Fruit fly (Drosophila melanogaster): ENCODE measurements around the gene mge.
A peak's percentile ranks its signal among the peaks of the same experiment; 100 is the strongest.

mge gene

DNA sequence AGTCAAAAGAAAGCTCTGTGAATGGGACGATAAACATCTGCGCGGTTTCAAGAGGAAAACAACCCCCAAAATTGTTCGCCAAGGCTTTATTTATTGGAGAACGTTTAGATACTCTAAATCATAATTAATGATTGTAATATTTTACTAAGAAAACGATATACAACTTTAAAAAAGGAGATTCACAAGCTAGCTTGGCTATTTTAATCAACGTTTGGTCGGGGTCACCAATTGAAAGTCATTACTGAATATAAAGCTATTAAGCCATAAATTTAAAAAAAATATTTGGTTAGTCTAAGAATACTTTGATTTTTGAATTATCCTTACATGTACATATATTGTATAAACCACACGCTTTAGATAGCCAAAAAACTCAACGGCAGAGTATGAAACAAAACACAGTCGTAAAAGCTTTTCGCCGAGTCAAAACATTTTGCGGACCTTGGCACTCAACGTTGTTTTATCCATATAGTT lies 17.5 kb downstream of the mge start, which contains the start of gene Fie (continued):
- TF ChIP-seq sd (tag; optimal IDR thresholded peaks at IDR 0.05), result peak; percentile 33
- TF ChIP-seq CG18619 (GFP tag; optimal IDR thresholded peaks at IDR 0.05), result peak; percentile 79
- peak; percentile 67 for TF ChIP-seq Xbp1 (GFP tag; optimal IDR thresholded peaks at IDR 0.05)
- peak; percentile 38 for TF ChIP-seq nerfin-1 (tag; optimal IDR thresholded peaks at IDR 0.05)
- peak; percentile 62 for TF ChIP-seq ewg (GFP tag; optimal IDR thresholded peaks at IDR 0.05)
- TF ChIP-seq CG3726 (GFP tag; IDR thresholded peaks at IDR 0.05), result no peak
- TF ChIP-seq CG7963 (GFP tag; IDR thresholded peaks at IDR 0.05; ENCODE audit: partially characterized antibody), result no peak
- TF ChIP-seq Nf-YC (tag; optimal IDR thresholded peaks at IDR 0.05), result peak; percentile 21
- no peak for TF ChIP-seq CG17568 (GFP tag; optimal IDR thresholded peaks at IDR 0.05)
- TF ChIP-seq gcm2 (GFP tag; optimal IDR thresholded peaks at IDR 0.05), result no peak
- no peak for TF ChIP-seq Bgb (GFP tag; IDR thresholded peaks at IDR 0.05; ENCODE audit: partially characterized antibody)
- no peak for TF ChIP-seq Taf1 (GFP tag; IDR thresholded peaks at IDR 0.05)
- no peak for TF ChIP-seq tll (GFP tag; optimal IDR thresholded peaks at IDR 0.05)
- no peak for TF ChIP-seq Rx (GFP tag; IDR thresholded peaks at IDR 0.05)
- no peak for TF ChIP-seq tna (GFP tag; IDR thresholded peaks at IDR 0.05; ENCODE audit: partially characterized antibody)
- TF ChIP-seq CG14710 (tag; optimal IDR thresholded peaks at IDR 0.05), result peak; percentile 25
- peak; percentile 44 for TF ChIP-seq CG10979 (tag; optimal IDR thresholded peaks at IDR 0.05)
- no peak for TF ChIP-seq CG15696 (tag; optimal IDR thresholded peaks at IDR 0.05)
- TF ChIP-seq cad (GFP tag; optimal IDR thresholded peaks at IDR 0.05), result no peak
- TF ChIP-seq sim (GFP tag; IDR thresholded peaks at IDR 0.05), result no peak
- peak; percentile 13 for TF ChIP-seq CG16863 (GFP tag; optimal IDR thresholded peaks at IDR 0.05)
- TF ChIP-seq Dp (GFP tag; optimal IDR thresholded peaks at IDR 0.05), result no peak
- TF ChIP-seq NK7.1 (GFP tag; optimal IDR thresholded peaks at IDR 0.05), result no peak
- no peak for TF ChIP-seq CG12769 (tag; optimal IDR thresholded peaks at IDR 0.05)
- peak; percentile 44 for TF ChIP-seq sqz (GFP tag; optimal IDR thresholded peaks at IDR 0.05)
- TF ChIP-seq CG8478 (optimal IDR thresholded peaks at IDR 0.05), result no peak
- TF ChIP-seq jumu (GFP tag; optimal IDR thresholded peaks at IDR 0.05), result no peak
- no peak for TF ChIP-seq CG4360 (GFP tag; IDR thresholded peaks at IDR 0.05)
- no peak for TF ChIP-seq CG10462 (GFP tag; optimal IDR thresholded peaks at IDR 0.05)
- TF ChIP-seq maf-S (GFP tag; optimal IDR thresholded peaks at IDR 0.05), result peak; percentile 18
- TF ChIP-seq CG31365 (tag; optimal IDR thresholded peaks at IDR 0.05), result no peak
- peak; percentile 39 for TF ChIP-seq CG16815 (GFP tag; optimal IDR thresholded peaks at IDR 0.05)
- TF ChIP-seq trem (tag; optimal IDR thresholded peaks at IDR 0.05), result no peak
- TF ChIP-seq Gug (GFP tag; IDR thresholded peaks at IDR 0.05), result no peak
- peak; percentile 32; the same call in 1 of the 2 replicates for TF ChIP-seq CG6689 (GFP tag; IDR thresholded peaks at IDR 0.05)
- TF ChIP-seq Asciz (GFP tag; optimal IDR thresholded peaks at IDR 0.05), result peak; percentile 57
- TF ChIP-seq dmrt11E (tag; optimal IDR thresholded peaks at IDR 0.05), result no peak
- TF ChIP-seq esg (GFP tag; conservative IDR thresholded peaks at IDR 0.05), result no peak
- no peak for TF ChIP-seq MESR4 (GFP tag; optimal IDR thresholded peaks at IDR 0.05)
- peak; percentile 9 for TF ChIP-seq exex (tag; optimal IDR thresholded peaks at IDR 0.05)
- TF ChIP-seq CG2875 (GFP tag; optimal IDR thresholded peaks at IDR 0.05), result peak; percentile 3
- no peak for TF ChIP-seq Gsc (GFP tag; IDR thresholded peaks at IDR 0.05)
- TF ChIP-seq CG1603 (tag; optimal IDR thresholded peaks at IDR 0.05), result no peak
- TF ChIP-seq pum (GFP tag; optimal IDR thresholded peaks at IDR 0.05), result no peak
- peak; percentile 18; the same call in 1 of the 3 replicates for TF ChIP-seq Mrtf (GFP tag; IDR thresholded peaks at IDR 0.05)
- TF ChIP-seq zf30C (GFP tag; optimal IDR thresholded peaks at IDR 0.05), result no peak
- no peak for TF ChIP-seq lbe (GFP tag; optimal IDR thresholded peaks at IDR 0.05)
- peak; percentile 54 for TF ChIP-seq fd96Cb (tag; optimal IDR thresholded peaks at IDR 0.05)
- TF ChIP-seq Sox100B (GFP tag; optimal IDR thresholded peaks at IDR 0.05), result peak; percentile 67
- TF ChIP-seq pros (GFP tag; optimal IDR thresholded peaks at IDR 0.05), result no peak

All from whole organism, embryonic.